Worm (Caenorhabditis elegans) whole organism, young adult: Measurements from ENCODE around the gene mrpl-40.
A peak's percentile ranks its signal among the peaks of the same experiment; 100 is the strongest.

Experiments
- F33H1.4 ChIP-seq: fragments of 200-800 bp; sonication (Bioruptor generic); IDR thresholded peaks from 2 replicates; pipeline ENCODE4 v1.3.6; 2022; ENCODE audit warnings: missing genetic modification reagents, missing genetic modification characterization, missing compliant biosample characterization
- F39B2.1 ChIP-seq: fragments of 200-800 bp; sonication (Bioruptor generic); IDR thresholded peaks from 2 replicates; pipeline ENCODE4 v1.3.6; 2022; ENCODE audit warnings: missing genetic modification reagents, missing genetic modification characterization, missing compliant biosample characterization
- F57A8.1 ChIP-seq: fragments of 200-800 bp; sonication (Bioruptor generic); optimal IDR thresholded peaks from 2 replicates; lab custom pipeline; 2018; ENCODE audit warnings: mild to moderate bottlenecking, missing genetic modification characterization, moderate library complexity, missing compliant biosample characterization
- Y53F4B.3 ChIP-seq: fragments of 200-800 bp; sonication (Bioruptor generic); IDR thresholded peaks from 2 replicates; pipeline ENCODE4 v1.3.6; 2022; ENCODE audit warnings: missing genetic modification reagents, missing genetic modification characterization, missing compliant biosample characterization
- Y67H2A.10 ChIP-seq: fragments of 200-800 bp; sonication (Bioruptor generic); conservative IDR thresholded peaks from 2 replicates; pipeline ENCODE4 v1.3.6; 2022; ENCODE audit warnings: missing genetic modification reagents, missing genetic modification characterization, missing compliant biosample characterization
- ZK185.1 ChIP-seq: sonication (generic microtip); optimal IDR thresholded peaks from 2 replicates; lab custom pipeline; 2016; ENCODE audit warnings: mild to moderate bottlenecking, missing genetic modification characterization, missing compliant biosample characterization; ENCODE audit not compliant: poor library complexity, severe bottlenecking
- ccch-3 ChIP-seq: fragments of 200-800 bp; sonication (Bioruptor generic); optimal IDR thresholded peaks from 2 replicates; lab custom pipeline; 2018; ENCODE audit warnings: mild to moderate bottlenecking, missing genetic modification characterization, missing compliant biosample characterization
- die-1 ChIP-seq: sonication (generic microtip); optimal IDR thresholded peaks from 2 replicates; lab custom pipeline; 2016; ENCODE audit warnings: missing genotype, mild to moderate bottlenecking, missing genetic modification characterization, missing compliant biosample characterization
- efl-1 ChIP-seq: fragments of 150-350 bp; optimal IDR thresholded peaks from 2 replicates; lab custom pipeline; 2014; ENCODE audit warnings: missing biosample characterization, missing genetic modification reagents, missing genetic modification characterization
- egl-44 ChIP-seq: fragments of 200-800 bp; sonication (Bioruptor generic); IDR thresholded peaks from 2 replicates; pipeline ENCODE4 v1.3.6; 2022; ENCODE audit warnings: missing genetic modification reagents, missing genetic modification characterization, missing compliant biosample characterization
- egrh-3 ChIP-seq: fragments of 200-800 bp; sonication (Bioruptor generic); IDR thresholded peaks from 2 replicates; pipeline ENCODE4 v1.3.6; 2022; ENCODE audit warnings: missing genetic modification reagents, missing genetic modification characterization, missing compliant biosample characterization
- gei-17 ChIP-seq: fragments of 200-800 bp; sonication (Bioruptor generic); optimal IDR thresholded peaks from 2 replicates; lab custom pipeline; 2018; ENCODE audit warnings: mild to moderate bottlenecking, missing genetic modification characterization, missing compliant biosample characterization
- hmg-1.2 ChIP-seq: fragments of 200-800 bp; sonication (Bioruptor generic); IDR thresholded peaks from 2 replicates; pipeline ENCODE4 v1.3.6; 2022; ENCODE audit warnings: missing genetic modification reagents, missing genetic modification characterization, missing compliant biosample characterization
- lin-54 ChIP-seq: fragments of 200-800 bp; sonication (Bioruptor generic); optimal IDR thresholded peaks from 2 replicates; lab custom pipeline; 2018; ENCODE audit warnings: mild to moderate bottlenecking, missing genetic modification characterization, missing compliant biosample characterization
- lir-1 ChIP-seq: fragments of 200-800 bp; sonication (Bioruptor generic); conservative IDR thresholded peaks from 2 replicates; pipeline ENCODE4 v1.3.6; 2022; ENCODE audit warnings: missing genetic modification reagents, missing genetic modification characterization, missing compliant biosample characterization
- madf-10 ChIP-seq: sonication (generic microtip); optimal IDR thresholded peaks from 2 replicates; lab custom pipeline; 2016; ENCODE audit warnings: mild to moderate bottlenecking, missing genetic modification characterization, missing compliant biosample characterization
- madf-8 ChIP-seq: fragments of 200-800 bp; sonication (Bioruptor generic); conservative IDR thresholded peaks from 2 replicates; pipeline ENCODE4 v1.3.6; 2022; ENCODE audit warnings: missing genetic modification reagents, missing genetic modification characterization, missing compliant biosample characterization
- mcd-1 ChIP-seq: fragments of 200-800 bp; sonication (Bioruptor generic); IDR thresholded peaks from 2 replicates; pipeline ENCODE4 v1.3.6; 2022; ENCODE audit warnings: missing genetic modification reagents, missing genetic modification characterization, missing compliant biosample characterization
- mel-28 ChIP-seq: sonication (generic microtip); optimal IDR thresholded peaks from 2 replicates; lab custom pipeline; 2016; ENCODE audit warnings: borderline replicate concordance, mild to moderate bottlenecking, missing genetic modification characterization, missing compliant biosample characterization
- nhr-27 ChIP-seq: fragments of 200-800 bp; sonication (Bioruptor generic); optimal IDR thresholded peaks from 2 replicates; lab custom pipeline; 2018; ENCODE audit warnings: mild to moderate bottlenecking, missing genetic modification characterization, moderate library complexity, missing compliant biosample characterization
- nhr-80 ChIP-seq: sonication (generic microtip); optimal IDR thresholded peaks from 2 replicates; lab custom pipeline; 2016; ENCODE audit warnings: missing genetic modification characterization, missing compliant biosample characterization
- nhr-90 ChIP-seq: sonication (generic microtip); optimal IDR thresholded peaks from 2 replicates; lab custom pipeline; 2016; ENCODE audit warnings: missing genotype, mild to moderate bottlenecking, missing genetic modification characterization, missing compliant biosample characterization
- pha-4 ChIP-seq: fragments of 150-350 bp; sonication (generic microtip); optimal IDR thresholded peaks from 2 replicates; lab custom pipeline; 2014; ENCODE audit warnings: missing biosample characterization, missing genetic modification reagents, missing genetic modification characterization
- sea-2 ChIP-seq: fragments of 200-800 bp; sonication (Bioruptor generic); IDR thresholded peaks from 2 replicates; pipeline ENCODE4 v1.3.6; 2022; ENCODE audit warnings: missing genetic modification characterization, missing compliant biosample characterization
- snpc-1.1 ChIP-seq: sonication (generic microtip); optimal IDR thresholded peaks from 2 replicates; lab custom pipeline; 2017; ENCODE audit warnings: missing genetic modification characterization, mild to moderate bottlenecking, missing compliant biosample characterization, antibody characterized with exemption, moderate library complexity, missing genotype, missing genetic modification reagents; ENCODE audit not compliant: insufficient read depth
- sptf-2 ChIP-seq: fragments of 200-800 bp; sonication (Bioruptor generic); optimal IDR thresholded peaks from 2 replicates; lab custom pipeline; 2018; ENCODE audit warnings: mild to moderate bottlenecking, missing genetic modification characterization, missing compliant biosample characterization
- tbx-9 ChIP-seq: sonication (generic microtip); optimal IDR thresholded peaks from 2 replicates; lab custom pipeline; 2016; ENCODE audit warnings: borderline replicate concordance, missing genetic modification characterization, inconsistent platforms, missing compliant biosample characterization
- unc-62 ChIP-seq: fragments of 150-350 bp; optimal IDR thresholded peaks from 2 replicates; lab custom pipeline; 2014; ENCODE audit warnings: missing biosample characterization, missing genetic modification reagents, missing genetic modification characterization
- xnd-1 ChIP-seq: sonication (generic microtip); optimal IDR thresholded peaks from 2 replicates; lab custom pipeline; 2016; ENCODE audit warnings: missing genotype, missing genetic modification reagents, missing genetic modification characterization, missing compliant biosample characterization
- zfh-2 ChIP-seq: fragments of 200-800 bp; sonication (Bioruptor generic); conservative IDR thresholded peaks from 2 replicates; pipeline ENCODE4 v1.3.6; 2022; ENCODE audit warnings: missing genetic modification reagents, missing genetic modification characterization, missing compliant biosample characterization
- zim-3 ChIP-seq: sonication (generic microtip); optimal IDR thresholded peaks from 2 replicates; lab custom pipeline; 2017; ENCODE audit warnings: mild to moderate bottlenecking, missing genetic modification characterization, moderate library complexity, missing compliant biosample characterization
- ztf-18 ChIP-seq: sonication (generic microtip); optimal IDR thresholded peaks from 2 replicates; lab custom pipeline; 2016; ENCODE audit warnings: missing genotype, mild to moderate bottlenecking, missing genetic modification characterization, missing compliant biosample characterization
- ztf-3 ChIP-seq: fragments of 200-800 bp; sonication (Bioruptor generic); optimal IDR thresholded peaks from 2 replicates; lab custom pipeline; 2018; ENCODE audit warnings: mild to moderate bottlenecking, missing genetic modification characterization, missing compliant biosample characterization

mrpl-40 gene

ce11 chrIII:131627-132026 is 44.3 kb downstream of the mrpl-40 start (continued):
- TF ChIP-seq efl-1 = no peak
- no peak for TF ChIP-seq F57A8.1 (GFP tag; lab: Kevin White, UChicago)
- TF ChIP-seq mcd-1 (GFP tag; lab: Robert Waterston, UW) = peak; percentile 81
- TF ChIP-seq mel-28 (tag; lab: Kevin White, UChicago) = no peak
- TF ChIP-seq hmg-1.2 (GFP tag; lab: Robert Waterston, UW) = peak; percentile 62; the same call in 1 of the 2 replicates
- no peak for TF ChIP-seq F33H1.4
- TF ChIP-seq ZK185.1 = no peak
- TF ChIP-seq tbx-9 = no peak
- no peak for TF ChIP-seq ccch-3
- TF ChIP-seq xnd-1 = no peak
- TF ChIP-seq, all 124 proteins: peak for 5

ce11 chrIII:132118-132517 is 44.8 kb downstream of the mrpl-40 start, which contains the start of gene pals-22:
pals-22 (plus strand) TSS chrIII:132418.
- TF ChIP-seq madf-10 (tag; lab: Kevin White, UChicago) (no peak), egl-44 (GFP tag; lab: Robert Waterston, UW) (no peak), ztf-3 (GFP tag; lab: Kevin White, UChicago) (no peak), nhr-90 (no peak), F57A8.1 (GFP tag; lab: Kevin White, UChicago) (no peak), die-1 (tag; lab: Kevin White, UChicago) (no peak), snpc-1.1 (tag; lab: Kevin White, UChicago) (no peak), gei-17 (GFP tag; lab: Kevin White, UChicago) (no peak)

ce11 chrIII:134194-134593 is 46.8 kb downstream of the mrpl-40 start, which contains the start of gene pals-25:
pals-25 (plus strand) TSS chrIII:134494.
- TF ChIP-seq zfh-2 (GFP tag; lab: Robert Waterston, UW) (no peak), pha-4 (tag; lab: Kevin White, UChicago) (no peak), lin-54 (GFP tag; lab: Kevin White, UChicago) (no peak), egrh-3 (GFP tag; lab: Robert Waterston, UW) (no peak), unc-62 (GFP tag; lab: Kevin White, UChicago) (no peak), sea-2 (GFP tag; lab: Robert Waterston, UW) (no peak), Y67H2A.10 (no peak), zim-3 (tag; lab: Kevin White, UChicago) (no peak), ztf-18 (no peak), F39B2.1 (GFP tag; lab: Robert Waterston, UW) (no peak), nhr-80 (no peak), nhr-27 (tag; lab: Kevin White, UChicago) (no peak), Y53F4B.3 (GFP tag; lab: Robert Waterston, UW) (no peak), lir-1 (GFP tag; lab: Robert Waterston, UW) (no peak), madf-8 (GFP tag; lab: Robert Waterston, UW) (no peak), F57A8.1 (GFP tag; lab: Kevin White, UChicago) (no peak), sptf-2 (GFP tag; lab: Kevin White, UChicago) (no peak)
- TF ChIP-seq, all 124 proteins: peak for 0
